Worm (Caenorhabditis elegans) whole organism, L1 larva: ENCODE results near the gene T24G10.2.

Source experiments
- elt-3 ChIP-seq, 6 experiments: fragments of 150-350 bp in 1 of 6; sonication (generic microtip); optimal IDR thresholded peaks; 2 replicates each; lab custom pipeline; 2017 to 2018; ENCODE audit warnings: missing biosample characterization in 6 of 6, missing genetic modification characterization in 6 of 6, inconsistent platforms in 1 of 6
- pax-3 ChIP-seq: fragments of 200-800 bp; sonication (Bioruptor generic); optimal IDR thresholded peaks from 2 replicates; lab custom pipeline; 2018; ENCODE audit warnings: mild to moderate bottlenecking, missing genetic modification characterization, moderate library complexity, missing compliant biosample characterization

DNA sequence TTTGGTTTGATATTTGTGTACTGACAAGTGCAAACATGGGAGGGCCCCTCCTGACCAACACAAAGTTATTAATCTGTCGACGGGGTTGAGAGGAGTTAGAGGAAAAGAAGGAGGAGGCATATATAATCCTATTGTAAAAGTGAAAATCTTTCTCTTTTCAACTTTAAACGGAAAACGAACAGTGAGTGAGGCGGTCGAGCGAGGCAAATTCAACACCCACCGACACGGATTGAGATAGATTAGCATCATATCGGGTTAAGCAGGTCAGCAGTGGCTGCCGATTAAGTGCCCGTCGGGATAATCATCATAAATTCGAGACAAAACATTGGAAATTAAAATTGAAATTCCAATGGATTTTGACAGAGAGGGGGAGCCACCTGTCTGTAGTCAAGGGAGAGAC, 6.3 kb downstream of the T24G10.2 start:
- TF ChIP-seq pax-3 (tag; lab: Kevin White, UChicago) (no peak), elt-3 (tag; optimal IDR thresholded peaks at IDR 0.05; lab: Kevin White, UChicago) (no peak)
